Worm (Caenorhabditis elegans) whole organism, late embryonic: ENCODE measurements around the gene K08H2.4.

ENCODE experiments used
- ceh-14 ChIP-seq: sonication (generic microtip); optimal IDR thresholded peaks from 2 replicates; lab custom pipeline; 2016; ENCODE audit warnings: missing genotype, missing genetic modification characterization, missing compliant biosample characterization
- ceh-24 ChIP-seq: sonication (generic microtip); optimal IDR thresholded peaks from 2 replicates; lab custom pipeline; 2016; ENCODE audit warnings: mild to moderate bottlenecking, missing genetic modification characterization, missing compliant biosample characterization
- ceh-31 ChIP-seq: sonication (generic microtip); optimal IDR thresholded peaks from 2 replicates; lab custom pipeline; 2016; ENCODE audit warnings: missing genetic modification characterization, missing compliant biosample characterization
- elt-2 ChIP-seq: sonication (generic microtip); optimal IDR thresholded peaks from 2 replicates; lab custom pipeline; 2016; ENCODE audit warnings: missing genetic modification reagents, missing genetic modification characterization, missing compliant biosample characterization
- ets-4 ChIP-seq: sonication (generic microtip); optimal IDR thresholded peaks from 2 replicates; lab custom pipeline; 2016; ENCODE audit warnings: missing genetic modification characterization, missing compliant biosample characterization
- hlh-8 ChIP-seq: sonication (generic microtip); optimal IDR thresholded peaks from 2 replicates; lab custom pipeline; 2016; ENCODE audit warnings: missing genotype, missing genetic modification characterization, missing compliant biosample characterization
- nhr-11 ChIP-seq: fragments of 150-350 bp; optimal IDR thresholded peaks from 2 replicates; lab custom pipeline; 2014; ENCODE audit warnings: missing biosample characterization, missing genetic modification characterization
- pqm-1 ChIP-seq: sonication (generic microtip); optimal IDR thresholded peaks from 2 replicates; lab custom pipeline; 2016; ENCODE audit warnings: missing genetic modification characterization, missing compliant biosample characterization
- rnt-1 ChIP-seq: sonication (generic microtip); optimal IDR thresholded peaks from 2 replicates; lab custom pipeline; 2016; ENCODE audit warnings: missing genetic modification characterization, missing compliant biosample characterization
- sox-4 ChIP-seq: sonication (generic microtip); optimal IDR thresholded peaks from 2 replicates; lab custom pipeline; 2017; ENCODE audit warnings: mild to moderate bottlenecking, missing genetic modification characterization, inconsistent platforms, missing compliant biosample characterization

ce11 chrX:13246668-13247358 lies 8.5 kb downstream of the K08H2.4 start:
- TF ChIP-seq ceh-14 (no peak), pqm-1 (no peak), elt-2 (no peak), ets-4 (no peak), hlh-8 (no peak), ceh-24 (no peak), nhr-11 (tag; lab: Kevin White, UChicago) (no peak), ceh-31 (no peak), rnt-1 (tag; lab: Kevin White, UChicago) (no peak), sox-4 (tag; lab: Kevin White, UChicago) (no peak)
